Worm (Caenorhabditis elegans) whole organism, L1 larva: Measurements from ENCODE around the gene dod-21.

Experiments used
- C04F5.9 ChIP-seq: sonication (generic microtip); optimal IDR thresholded peaks from 2 replicates; lab custom pipeline; 2016; ENCODE audit warnings: missing genetic modification characterization, missing compliant biosample characterization
- C34B4.2 ChIP-seq: sonication (generic microtip); optimal IDR thresholded peaks from 2 replicates; lab custom pipeline; 2017; ENCODE audit warnings: mild to moderate bottlenecking, missing genetic modification characterization, missing compliant biosample characterization
- Y116A8C.19 ChIP-seq: sonication (generic microtip); optimal IDR thresholded peaks from 2 replicates; lab custom pipeline; 2016; ENCODE audit warnings: missing compliant biosample characterization, missing genetic modification characterization, borderline replicate concordance
- aha-1 ChIP-seq: fragments of 150-350 bp; optimal IDR thresholded peaks from 2 replicates; lab custom pipeline; 2014; ENCODE audit warnings: missing biosample characterization, missing genetic modification characterization
- alr-1 ChIP-seq: fragments of 200-800 bp; sonication (Bioruptor generic); optimal IDR thresholded peaks from 2 replicates; lab custom pipeline; 2018; ENCODE audit warnings: borderline replicate concordance, mild to moderate bottlenecking, missing genetic modification characterization, missing compliant biosample characterization
- ama-1 ChIP-seq: fragments of 150-350 bp; optimal IDR thresholded peaks from 2 replicates; lab custom pipeline; 2014
- ceh-8 ChIP-seq: fragments of 200-800 bp; sonication (Bioruptor generic); optimal IDR thresholded peaks from 2 replicates; lab custom pipeline; 2018; ENCODE audit warnings: mild to moderate bottlenecking, missing genetic modification characterization, moderate library complexity, missing compliant biosample characterization
- ceh-90 ChIP-seq: sonication (generic microtip); optimal IDR thresholded peaks from 2 replicates; lab custom pipeline; 2016; ENCODE audit warnings: missing genetic modification characterization, missing compliant biosample characterization
- ces-1 ChIP-seq: fragments of 150-350 bp; optimal IDR thresholded peaks from 2 replicates; lab custom pipeline; 2014; ENCODE audit warnings: missing biosample characterization, missing genetic modification reagents, missing genetic modification characterization
- dpl-1 ChIP-seq, 3 experiments: fragments of 150-350 bp in 2 of 3; sonication (generic microtip) in 1 of 3; optimal IDR thresholded peaks; 2 replicates each; lab custom pipeline; 2014 to 2017; ENCODE audit warnings: missing biosample characterization in 3 of 3, missing genetic modification characterization in 3 of 3, missing genetic modification reagents in 3 of 3
- dsc-1 ChIP-seq: sonication (generic microtip); optimal IDR thresholded peaks from 2 replicates; lab custom pipeline; 2016; ENCODE audit warnings: mild to moderate bottlenecking, missing genetic modification characterization, missing compliant biosample characterization
- efl-1 ChIP-seq, 4 experiments: fragments of 150-350 bp; optimal IDR thresholded peaks in 3 of 4; peaks in 1 of 4; 1 replicate in 1 of 4; 2 replicates in 3 of 4; lab custom pipeline; 2014; ENCODE audit warnings: missing biosample characterization in 2 of 4, missing genetic modification characterization in 2 of 4, missing genetic modification reagents in 2 of 4
- efl-3 ChIP-seq: fragments of 200-800 bp; sonication (Bioruptor generic); optimal IDR thresholded peaks from 2 replicates; lab custom pipeline; 2018; ENCODE audit warnings: mild to moderate bottlenecking, missing genetic modification characterization, missing compliant biosample characterization
- egl-13 ChIP-seq: sonication (generic microtip); optimal IDR thresholded peaks from 2 replicates; lab custom pipeline; 2016; ENCODE audit warnings: missing genotype, missing genetic modification reagents, missing genetic modification characterization, missing compliant biosample characterization
- elt-2 ChIP-seq: sonication (generic microtip); optimal IDR thresholded peaks from 2 replicates; lab custom pipeline; 2016; ENCODE audit warnings: missing genetic modification characterization, mild to moderate bottlenecking, inconsistent platforms, missing compliant biosample characterization, missing genetic modification reagents
- elt-3 ChIP-seq, 6 experiments: fragments of 150-350 bp in 1 of 6; sonication (generic microtip); optimal IDR thresholded peaks; 2 replicates each; lab custom pipeline; 2017 to 2018; ENCODE audit warnings: missing biosample characterization in 6 of 6, missing genetic modification characterization in 6 of 6, inconsistent platforms in 1 of 6
- ets-5 ChIP-seq: fragments of 200-800 bp; sonication (Bioruptor generic); IDR thresholded peaks from 2 replicates; pipeline ENCODE4 v1.3.6; 2022; ENCODE audit warnings: missing genetic modification characterization, missing compliant biosample characterization
- fkh-10 ChIP-seq: sonication (generic microtip); optimal IDR thresholded peaks from 2 replicates; lab custom pipeline; 2017; ENCODE audit warnings: missing biosample characterization, missing genetic modification reagents, missing genetic modification characterization
- grh-1 ChIP-seq: fragments of 200-800 bp; sonication (Bioruptor generic); IDR thresholded peaks from 2 replicates; pipeline ENCODE4 v1.3.6; 2022; ENCODE audit warnings: missing genetic modification reagents, missing genetic modification characterization, missing compliant biosample characterization
- hlh-4 ChIP-seq: sonication (generic microtip); optimal IDR thresholded peaks from 2 replicates; lab custom pipeline; 2016; ENCODE audit warnings: mild to moderate bottlenecking, missing genetic modification characterization, missing compliant biosample characterization
- jun-1 ChIP-seq: fragments of 150-350 bp; optimal IDR thresholded peaks from 2 replicates; lab custom pipeline; 2014; ENCODE audit warnings: missing biosample characterization, missing genetic modification reagents, missing genetic modification characterization
- lin-13 ChIP-seq: fragments of 150-350 bp; optimal IDR thresholded peaks from 2 replicates; lab custom pipeline; 2014; ENCODE audit warnings: missing biosample characterization, missing genetic modification reagents, missing genetic modification characterization
- lin-15B ChIP-seq: fragments of 150-350 bp; sonication (generic microtip); optimal IDR thresholded peaks from 3 replicates; lab custom pipeline; 2014; ENCODE audit warnings: missing biosample characterization, missing genetic modification characterization
- mdl-1 ChIP-seq, 2 experiments: fragments of 150-350 bp; optimal IDR thresholded peaks; 2 replicates each; lab custom pipeline; 2014 to 2017; ENCODE audit warnings: missing biosample characterization in 2 of 2, missing genetic modification characterization in 2 of 2, inconsistent platforms in 1 of 2
- nhr-237 ChIP-seq: fragments of 150-350 bp; optimal IDR thresholded peaks from 2 replicates; lab custom pipeline; 2014; ENCODE audit warnings: missing biosample characterization, missing genetic modification characterization
- nhr-84 ChIP-seq: sonication (generic microtip); optimal IDR thresholded peaks from 2 replicates; lab custom pipeline; 2017; ENCODE audit warnings: missing biosample characterization, missing genetic modification characterization
- nhr-90 ChIP-seq: sonication (generic microtip); optimal IDR thresholded peaks from 2 replicates; lab custom pipeline; 2016; ENCODE audit warnings: mild to moderate bottlenecking, missing genetic modification characterization, missing compliant biosample characterization; ENCODE audit not compliant: poor library complexity
- pag-3 ChIP-seq: sonication (generic microtip); optimal IDR thresholded peaks from 2 replicates; lab custom pipeline; 2017; ENCODE audit warnings: missing genetic modification characterization, mild to moderate bottlenecking, missing compliant biosample characterization, antibody characterized with exemption, borderline replicate concordance; ENCODE audit not compliant: insufficient read depth
- pqm-1 ChIP-seq: sonication (generic microtip); optimal IDR thresholded peaks from 3 replicates; lab custom pipeline; 2017; ENCODE audit warnings: missing biosample characterization, missing genetic modification characterization
- skn-1 ChIP-seq: fragments of 150-350 bp; optimal IDR thresholded peaks from 2 replicates; lab custom pipeline; 2014; ENCODE audit warnings: missing biosample characterization, missing genetic modification characterization
- snpc-4 ChIP-seq: fragments of 150-350 bp; optimal IDR thresholded peaks from 2 replicates; lab custom pipeline; 2014; ENCODE audit warnings: missing biosample characterization, missing genetic modification characterization
- snu-23 ChIP-seq: sonication (generic microtip); optimal IDR thresholded peaks from 2 replicates; lab custom pipeline; 2016; ENCODE audit warnings: missing genetic modification characterization, missing compliant biosample characterization
- sox-4 ChIP-seq: sonication (generic microtip); optimal IDR thresholded peaks from 2 replicates; lab custom pipeline; 2016; ENCODE audit warnings: missing genetic modification characterization, missing compliant biosample characterization
- sptf-1 ChIP-seq: fragments of 150-350 bp; optimal IDR thresholded peaks from 2 replicates; lab custom pipeline; 2014; ENCODE audit warnings: missing biosample characterization, missing genetic modification characterization
- sup-37 ChIP-seq: fragments of 200-800 bp; sonication (Bioruptor generic); optimal IDR thresholded peaks from 2 replicates; lab custom pipeline; 2018; ENCODE audit warnings: mild to moderate bottlenecking, missing genetic modification characterization, missing compliant biosample characterization
- swsn-7 ChIP-seq: sonication (generic microtip); optimal IDR thresholded peaks from 2 replicates; lab custom pipeline; 2016; ENCODE audit warnings: missing genetic modification characterization, missing compliant biosample characterization
- unc-30 ChIP-seq: sonication (generic microtip); optimal IDR thresholded peaks from 2 replicates; lab custom pipeline; 2017; ENCODE audit warnings: missing biosample characterization, missing genetic modification characterization
- vab-15 ChIP-seq: sonication (generic microtip); optimal IDR thresholded peaks from 2 replicates; lab custom pipeline; 2017; ENCODE audit warnings: missing genotype, mild to moderate bottlenecking, missing genetic modification characterization, missing compliant biosample characterization
- zip-4 ChIP-seq: fragments of 200-800 bp; sonication (Bioruptor generic); optimal IDR thresholded peaks from 2 replicates; lab custom pipeline; 2018; ENCODE audit warnings: mild to moderate bottlenecking, missing genetic modification characterization, moderate library complexity, missing compliant biosample characterization
- ztf-4 ChIP-seq: fragments of 150-350 bp; optimal IDR thresholded peaks from 2 replicates; lab custom pipeline; 2014; ENCODE audit warnings: missing biosample characterization, missing genetic modification characterization

Gene dod-21

ce11 chrIV:12960136-12960535, 23.6 kb downstream of the dod-21 start, which contains the start of gene F55G11.7:
Gene F55G11.7 (plus strand): TSS chrIV:12960436.
- TF ChIP-seq snu-23 (GFP tag; lab: Kevin White, UChicago) (no peak), efl-1 (optimal IDR thresholded peaks at IDR 0.05; lab: Kevin White, UChicago) (no peak), efl-1 (GFP tag; optimal IDR thresholded peaks at IDR 0.05 in 1 of 2; lab: Kevin White, UChicago) (peak in 1 of 2 experiments; percentile 56)

ce11 chrIV:12962564-12962963, 26.0 kb downstream of the dod-21 start, which contains the start of gene F55G11.8:
Gene F55G11.8 (plus strand): TSS chrIV:12962808.
- TF ChIP-seq jun-1 (tag; lab: Kevin White, UChicago): no peak
- TF ChIP-seq elt-2 (tag; lab: Kevin White, UChicago): peak; percentile 65
- TF ChIP-seq ceh-90 (tag; lab: Kevin White, UChicago): no peak
- no peak for TF ChIP-seq zip-4 (GFP tag; lab: Kevin White, UChicago)
- TF ChIP-seq, all 84 proteins: peak for 1

ce11 chrIV:12964648-12965047, 28.1 kb downstream of the dod-21 start:
- TF ChIP-seq sptf-1 (tag; lab: Kevin White, UChicago) (no peak), elt-2 (tag; lab: Kevin White, UChicago) (peak; percentile 74), efl-1 (optimal IDR thresholded peaks at IDR 0.05; lab: Kevin White, UChicago) (no peak), efl-1 (GFP tag; optimal IDR thresholded peaks at IDR 0.05 in 1 of 2; lab: Kevin White, UChicago) (peak in 1 of 2 experiments; percentile 15), ceh-90 (tag; lab: Kevin White, UChicago) (no peak)

ce11 chrIV:12965074-12965473, 28.5 kb downstream of the dod-21 start, which contains the start of gene dod-22:
Gene dod-22 (plus strand): TSS chrIV:12965374.
- TF ChIP-seq nhr-237: no peak
- no peak for TF ChIP-seq nhr-84
- no peak for TF ChIP-seq pqm-1
- TF ChIP-seq elt-3 (tag; optimal IDR thresholded peaks at IDR 0.05; lab: Kevin White, UChicago): no peak
- TF ChIP-seq sox-4: no peak
- TF ChIP-seq ets-5 (GFP tag; lab: Robert Waterston, UW): no peak
- TF ChIP-seq nhr-90 (tag; lab: Kevin White, UChicago): no peak
- TF ChIP-seq ama-1 (lab: Kevin White, UChicago): no peak
- no peak for TF ChIP-seq dsc-1 (tag; lab: Kevin White, UChicago)

ce11 chrIV:12967303-12967702, 30.8 kb downstream of the dod-21 start:
- no peak for TF ChIP-seq zip-4 (GFP tag; lab: Kevin White, UChicago)
- TF ChIP-seq C34B4.2: no peak
- TF ChIP-seq C04F5.9 (tag; lab: Kevin White, UChicago): no peak
- no peak for TF ChIP-seq aha-1
- TF ChIP-seq ets-5 (GFP tag; lab: Robert Waterston, UW): no peak
- no peak for TF ChIP-seq mdl-1 (tag; optimal IDR thresholded peaks at IDR 0.05; lab: Kevin White, UChicago)
- no peak for TF ChIP-seq sup-37 (GFP tag; lab: Kevin White, UChicago)
- TF ChIP-seq pag-3 (tag; lab: Kevin White, UChicago): no peak
- no peak for TF ChIP-seq lin-13
- TF ChIP-seq fkh-10 (GFP tag; lab: Kevin White, UChicago): no peak
- TF ChIP-seq dpl-1 (GFP tag; optimal IDR thresholded peaks at IDR 0.05; lab: Kevin White, UChicago): no peak
- no peak for TF ChIP-seq jun-1 (tag; lab: Kevin White, UChicago)
- TF ChIP-seq egl-13 (tag; lab: Kevin White, UChicago): no peak
- TF ChIP-seq grh-1 (GFP tag; lab: Robert Waterston, UW): no peak

- TF ChIP-seq fkh-10 (GFP tag; lab: Kevin White, UChicago): no peak
- no peak for TF ChIP-seq alr-1
- TF ChIP-seq ets-5 (GFP tag; lab: Robert Waterston, UW): no peak
- TF ChIP-seq vab-15 (tag; lab: Kevin White, UChicago): no peak
- no peak for TF ChIP-seq sptf-1 (tag; lab: Kevin White, UChicago)
- TF ChIP-seq snpc-4 (tag; lab: Kevin White, UChicago): no peak
- TF ChIP-seq lin-13: no peak
- TF ChIP-seq skn-1: peak; percentile 6
- no peak for TF ChIP-seq unc-30 (tag; lab: Kevin White, UChicago)
- no peak for TF ChIP-seq C04F5.9 (tag; lab: Kevin White, UChicago)
- TF ChIP-seq ztf-4 (tag; lab: Kevin White, UChicago): no peak
- no peak for TF ChIP-seq efl-3
- TF ChIP-seq nhr-90 (tag; lab: Kevin White, UChicago): no peak
- TF ChIP-seq elt-3 (tag; optimal IDR thresholded peaks at IDR 0.05; lab: Kevin White, UChicago): no peak
- TF ChIP-seq efl-1 (optimal IDR thresholded peaks at IDR 0.05; lab: Kevin White, UChicago): no peak
- peak in 1 of 2 experiments; percentile 87 for TF ChIP-seq efl-1 (GFP tag; optimal IDR thresholded peaks at IDR 0.05 in 1 of 2; lab: Kevin White, UChicago)
- TF ChIP-seq dsc-1 (tag; lab: Kevin White, UChicago): no peak
- TF ChIP-seq hlh-4: no peak
- TF ChIP-seq lin-15B: no peak
- TF ChIP-seq swsn-7 (tag; lab: Kevin White, UChicago): no peak
- no peak for TF ChIP-seq ces-1 (GFP tag; lab: Kevin White, UChicago)
- TF ChIP-seq Y116A8C.19 (tag; lab: Kevin White, UChicago): no peak
- TF ChIP-seq ceh-8 (GFP tag; lab: Kevin White, UChicago): no peak
Measured at ce11 chrIV:12969141-12969540, 32.6 kb downstream of the dod-21 start, which contains the start of gene F55G11.2. Gene F55G11.2 (minus strand): TSS chrIV:12969289.
